Worm (Caenorhabditis elegans) whole organism, L1 larva: ENCODE measurements around the gene srz-61.

ENCODE experiments used
- C34B4.2 ChIP-seq: sonication (generic microtip); optimal IDR thresholded peaks from 2 replicates; lab custom pipeline; 2017; ENCODE audit warnings: mild to moderate bottlenecking, missing genetic modification characterization, missing compliant biosample characterization
- elt-3 ChIP-seq, 6 experiments: fragments of 150-350 bp in 1 of 6; sonication (generic microtip); optimal IDR thresholded peaks; 2 replicates each; lab custom pipeline; 2017 to 2018; ENCODE audit warnings: missing biosample characterization in 6 of 6, missing genetic modification characterization in 6 of 6, inconsistent platforms in 1 of 6
- lin-13 ChIP-seq: fragments of 150-350 bp; optimal IDR thresholded peaks from 2 replicates; lab custom pipeline; 2014; ENCODE audit warnings: missing biosample characterization, missing genetic modification reagents, missing genetic modification characterization
- lsy-2 ChIP-seq, 2 experiments: fragments of 150-350 bp; optimal IDR thresholded peaks; 2 replicates each; lab custom pipeline; 2014; ENCODE audit warnings: missing biosample characterization in 2 of 2, missing genetic modification characterization in 2 of 2
- nhr-85 ChIP-seq: sonication (generic microtip); peaks from one replicate; lab custom pipeline; 2016; ENCODE audit warnings: missing genetic modification characterization, inconsistent platforms, missing compliant biosample characterization
- pqm-1 ChIP-seq: sonication (generic microtip); optimal IDR thresholded peaks from 3 replicates; lab custom pipeline; 2017; ENCODE audit warnings: missing biosample characterization, missing genetic modification characterization
- snpc-4 ChIP-seq: fragments of 150-350 bp; optimal IDR thresholded peaks from 2 replicates; lab custom pipeline; 2014; ENCODE audit warnings: missing biosample characterization, missing genetic modification characterization
- zag-1 ChIP-seq: fragments of 150-350 bp; optimal IDR thresholded peaks from 2 replicates; lab custom pipeline; 2014; ENCODE audit warnings: missing biosample characterization, missing genetic modification characterization
- ztf-4 ChIP-seq: fragments of 150-350 bp; optimal IDR thresholded peaks from 2 replicates; lab custom pipeline; 2014; ENCODE audit warnings: missing biosample characterization, missing genetic modification characterization

DNA sequence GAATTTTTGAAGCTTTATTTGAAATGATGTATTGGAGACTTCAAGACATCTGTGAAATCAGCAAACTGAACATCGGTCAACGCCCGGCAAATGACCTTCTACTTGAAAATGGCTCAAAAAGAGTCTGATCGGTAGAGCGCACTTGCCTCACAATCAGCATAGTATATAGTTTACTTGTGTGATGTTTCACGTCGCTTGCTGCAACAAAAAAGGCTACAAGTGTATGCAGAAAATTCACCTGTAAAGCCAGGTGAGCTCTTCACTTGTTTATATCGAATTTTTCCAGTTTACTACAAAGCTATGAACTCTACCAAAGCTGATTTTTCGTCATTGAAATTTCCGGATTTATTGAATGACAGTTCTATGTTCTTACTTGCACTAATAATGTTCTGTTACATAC, 11.6 kb downstream of the srz-61 start, which contains the start of gene srz-71:
- TF ChIP-seq pqm-1: no peak
- TF ChIP-seq zag-1 (tag; lab: Kevin White, UChicago): no peak
- TF ChIP-seq nhr-85: no peak
- TF ChIP-seq lsy-2 (tag; optimal IDR thresholded peaks at IDR 0.05; lab: Kevin White, UChicago): no peak
- no peak for TF ChIP-seq elt-3 (tag; optimal IDR thresholded peaks at IDR 0.05; lab: Kevin White, UChicago)
- no peak for TF ChIP-seq C34B4.2 (tag; lab: Kevin White, UChicago)
- no peak for TF ChIP-seq snpc-4 (tag; lab: Kevin White, UChicago)
- no peak for TF ChIP-seq lin-13 (GFP tag; lab: Kevin White, UChicago)
- no peak for TF ChIP-seq ztf-4
